Worm (Caenorhabditis elegans) whole organism, L1 larva: ENCODE results near the gene glb-15.

Source experiments
- C16A3.4 ChIP-seq: fragments of 150-350 bp; optimal IDR thresholded peaks from 2 replicates; lab custom pipeline; 2014; ENCODE audit warnings: missing biosample characterization, missing genetic modification characterization
- C34B4.2 ChIP-seq: sonication (generic microtip); optimal IDR thresholded peaks from 2 replicates; lab custom pipeline; 2017; ENCODE audit warnings: mild to moderate bottlenecking, missing genetic modification characterization, missing compliant biosample characterization
- Y116A8C.19 ChIP-seq: sonication (generic microtip); optimal IDR thresholded peaks from 2 replicates; lab custom pipeline; 2016; ENCODE audit warnings: missing compliant biosample characterization, missing genetic modification characterization, borderline replicate concordance
- alr-1 ChIP-seq: fragments of 200-800 bp; sonication (Bioruptor generic); optimal IDR thresholded peaks from 2 replicates; lab custom pipeline; 2018; ENCODE audit warnings: borderline replicate concordance, mild to moderate bottlenecking, missing genetic modification characterization, missing compliant biosample characterization
- ama-1 ChIP-seq: fragments of 150-350 bp; optimal IDR thresholded peaks from 2 replicates; lab custom pipeline; 2014
- ceh-63 ChIP-seq: fragments of 200-800 bp; sonication (Bioruptor generic); optimal IDR thresholded peaks from 2 replicates; lab custom pipeline; 2018; ENCODE audit warnings: mild to moderate bottlenecking, missing genetic modification characterization, missing compliant biosample characterization
- ceh-8 ChIP-seq: fragments of 200-800 bp; sonication (Bioruptor generic); optimal IDR thresholded peaks from 2 replicates; lab custom pipeline; 2018; ENCODE audit warnings: mild to moderate bottlenecking, missing genetic modification characterization, moderate library complexity, missing compliant biosample characterization
- ceh-82 ChIP-seq, 3 experiments: fragments of 150-350 bp in 1 of 3; sonication (generic microtip) in 2 of 3; optimal IDR thresholded peaks; 2 replicates each; lab custom pipeline; 2014 to 2017; ENCODE audit warnings: missing biosample characterization in 3 of 3, missing genetic modification characterization in 3 of 3
- ceh-88 ChIP-seq: fragments of 200-800 bp; sonication (Bioruptor generic); IDR thresholded peaks from 2 replicates; pipeline ENCODE4 v1.3.6; 2022; ENCODE audit warnings: missing genetic modification characterization, missing compliant biosample characterization
- ceh-90 ChIP-seq: sonication (generic microtip); optimal IDR thresholded peaks from 2 replicates; lab custom pipeline; 2016; ENCODE audit warnings: missing genetic modification characterization, missing compliant biosample characterization
- ces-1 ChIP-seq: fragments of 150-350 bp; optimal IDR thresholded peaks from 2 replicates; lab custom pipeline; 2014; ENCODE audit warnings: missing biosample characterization, missing genetic modification reagents, missing genetic modification characterization
- dpl-1 ChIP-seq, 3 experiments: fragments of 150-350 bp in 2 of 3; sonication (generic microtip) in 1 of 3; optimal IDR thresholded peaks; 2 replicates each; lab custom pipeline; 2014 to 2017; ENCODE audit warnings: missing biosample characterization in 3 of 3, missing genetic modification characterization in 3 of 3, missing genetic modification reagents in 3 of 3
- dsc-1 ChIP-seq: sonication (generic microtip); optimal IDR thresholded peaks from 2 replicates; lab custom pipeline; 2016; ENCODE audit warnings: mild to moderate bottlenecking, missing genetic modification characterization, missing compliant biosample characterization
- egl-13 ChIP-seq: sonication (generic microtip); optimal IDR thresholded peaks from 2 replicates; lab custom pipeline; 2016; ENCODE audit warnings: missing genotype, missing genetic modification reagents, missing genetic modification characterization, missing compliant biosample characterization
- egl-27 ChIP-seq, 2 experiments: fragments of 150-350 bp in 1 of 2; sonication (generic microtip); optimal IDR thresholded peaks; 3 replicates each; lab custom pipeline; 2017 to 2018; ENCODE audit warnings: missing biosample characterization in 2 of 2, missing genetic modification characterization in 2 of 2, missing genetic modification reagents in 2 of 2
- elt-2 ChIP-seq: sonication (generic microtip); optimal IDR thresholded peaks from 2 replicates; lab custom pipeline; 2016; ENCODE audit warnings: missing genetic modification characterization, mild to moderate bottlenecking, inconsistent platforms, missing compliant biosample characterization, missing genetic modification reagents
- ets-5 ChIP-seq: fragments of 200-800 bp; sonication (Bioruptor generic); IDR thresholded peaks from 2 replicates; pipeline ENCODE4 v1.3.6; 2022; ENCODE audit warnings: missing genetic modification characterization, missing compliant biosample characterization
- fkh-10 ChIP-seq: sonication (generic microtip); optimal IDR thresholded peaks from 2 replicates; lab custom pipeline; 2017; ENCODE audit warnings: missing biosample characterization, missing genetic modification reagents, missing genetic modification characterization
- fkh-4 ChIP-seq: sonication (generic microtip); optimal IDR thresholded peaks from 2 replicates; lab custom pipeline; 2016; ENCODE audit warnings: missing compliant biosample characterization, missing genetic modification characterization, borderline replicate concordance
- fos-1 ChIP-seq: fragments of 150-350 bp; optimal IDR thresholded peaks from 2 replicates; lab custom pipeline; 2014; ENCODE audit warnings: missing biosample characterization, missing genetic modification characterization
- hlh-17 ChIP-seq: fragments of 200-800 bp; sonication (Bioruptor generic); optimal IDR thresholded peaks from 2 replicates; lab custom pipeline; 2018; ENCODE audit warnings: missing genetic modification characterization, mild to moderate bottlenecking, missing compliant biosample characterization, moderate library complexity, borderline replicate concordance
- hpl-2 ChIP-seq: fragments of 150-350 bp; optimal IDR thresholded peaks from 2 replicates; lab custom pipeline; 2014; ENCODE audit warnings: missing biosample characterization, missing genetic modification reagents, missing genetic modification characterization
- irx-1 ChIP-seq: sonication (generic microtip); optimal IDR thresholded peaks from 2 replicates; lab custom pipeline; 2016; ENCODE audit warnings: missing genetic modification characterization, missing compliant biosample characterization
- isw-1 ChIP-seq: fragments of 200-800 bp; sonication (Bioruptor generic); IDR thresholded peaks from 2 replicates; pipeline ENCODE4 v1.3.6; 2022; ENCODE audit warnings: missing genetic modification characterization, missing compliant biosample characterization
- jun-1 ChIP-seq: fragments of 150-350 bp; optimal IDR thresholded peaks from 2 replicates; lab custom pipeline; 2014; ENCODE audit warnings: missing biosample characterization, missing genetic modification reagents, missing genetic modification characterization
- lin-14 ChIP-seq: fragments of 200-800 bp; sonication (Bioruptor generic); optimal IDR thresholded peaks from 2 replicates; lab custom pipeline; 2018; ENCODE audit warnings: mild to moderate bottlenecking, missing genetic modification characterization, moderate library complexity, missing compliant biosample characterization
- lin-15B ChIP-seq: fragments of 150-350 bp; sonication (generic microtip); optimal IDR thresholded peaks from 3 replicates; lab custom pipeline; 2014; ENCODE audit warnings: missing biosample characterization, missing genetic modification characterization
- lin-35 ChIP-seq, 2 experiments: fragments of 150-350 bp; optimal IDR thresholded peaks; 2 replicates each; lab custom pipeline; 2014; ENCODE audit warnings: missing biosample characterization in 2 of 2, missing genetic modification characterization in 2 of 2, missing genetic modification reagents in 2 of 2
- lin-39 ChIP-seq: fragments of 150-350 bp; optimal IDR thresholded peaks from 2 replicates; lab custom pipeline; 2014; ENCODE audit warnings: missing biosample characterization, missing genetic modification reagents, missing genetic modification characterization
- lsy-2 ChIP-seq, 2 experiments: fragments of 150-350 bp; optimal IDR thresholded peaks; 2 replicates each; lab custom pipeline; 2014; ENCODE audit warnings: missing biosample characterization in 2 of 2, missing genetic modification characterization in 2 of 2
- mef-2 ChIP-seq: fragments of 150-350 bp; optimal IDR thresholded peaks from 2 replicates; lab custom pipeline; 2014; ENCODE audit warnings: missing biosample characterization, missing genetic modification characterization
- mep-1 ChIP-seq: fragments of 150-350 bp; optimal IDR thresholded peaks from 2 replicates; lab custom pipeline; 2014; ENCODE audit warnings: missing biosample characterization, missing genetic modification characterization
- nhr-11 ChIP-seq: fragments of 150-350 bp; optimal IDR thresholded peaks from 2 replicates; lab custom pipeline; 2014; ENCODE audit warnings: missing biosample characterization, missing genetic modification characterization
- nhr-77 ChIP-seq: fragments of 150-350 bp; optimal IDR thresholded peaks from 2 replicates; lab custom pipeline; 2014; ENCODE audit warnings: missing biosample characterization, missing genetic modification characterization
- nhr-85 ChIP-seq: sonication (generic microtip); peaks from one replicate; lab custom pipeline; 2016; ENCODE audit warnings: missing genetic modification characterization, inconsistent platforms, missing compliant biosample characterization
- nhr-90 ChIP-seq: sonication (generic microtip); optimal IDR thresholded peaks from 2 replicates; lab custom pipeline; 2016; ENCODE audit warnings: mild to moderate bottlenecking, missing genetic modification characterization, missing compliant biosample characterization; ENCODE audit not compliant: poor library complexity
- pax-3 ChIP-seq: fragments of 200-800 bp; sonication (Bioruptor generic); optimal IDR thresholded peaks from 2 replicates; lab custom pipeline; 2018; ENCODE audit warnings: mild to moderate bottlenecking, missing genetic modification characterization, moderate library complexity, missing compliant biosample characterization
- pqm-1 ChIP-seq: sonication (generic microtip); optimal IDR thresholded peaks from 3 replicates; lab custom pipeline; 2017; ENCODE audit warnings: missing biosample characterization, missing genetic modification characterization
- skn-1 ChIP-seq: fragments of 150-350 bp; optimal IDR thresholded peaks from 2 replicates; lab custom pipeline; 2014; ENCODE audit warnings: missing biosample characterization, missing genetic modification characterization
- snu-23 ChIP-seq: sonication (generic microtip); optimal IDR thresholded peaks from 2 replicates; lab custom pipeline; 2016; ENCODE audit warnings: missing genetic modification characterization, missing compliant biosample characterization
- sox-4 ChIP-seq: sonication (generic microtip); optimal IDR thresholded peaks from 2 replicates; lab custom pipeline; 2016; ENCODE audit warnings: missing genetic modification characterization, missing compliant biosample characterization
- sptf-1 ChIP-seq: fragments of 150-350 bp; optimal IDR thresholded peaks from 2 replicates; lab custom pipeline; 2014; ENCODE audit warnings: missing biosample characterization, missing genetic modification characterization
- sup-37 ChIP-seq: fragments of 200-800 bp; sonication (Bioruptor generic); optimal IDR thresholded peaks from 2 replicates; lab custom pipeline; 2018; ENCODE audit warnings: mild to moderate bottlenecking, missing genetic modification characterization, missing compliant biosample characterization
- swsn-7 ChIP-seq: sonication (generic microtip); optimal IDR thresholded peaks from 2 replicates; lab custom pipeline; 2016; ENCODE audit warnings: missing genetic modification characterization, missing compliant biosample characterization
- tbx-2 ChIP-seq: sonication (generic microtip); optimal IDR thresholded peaks from 2 replicates; lab custom pipeline; 2016; ENCODE audit warnings: missing genetic modification characterization, missing compliant biosample characterization
- tlp-1 ChIP-seq: fragments of 150-350 bp; optimal IDR thresholded peaks from 2 replicates; lab custom pipeline; 2014; ENCODE audit warnings: missing biosample characterization, missing genetic modification characterization
- unc-130 ChIP-seq: fragments of 150-350 bp; optimal IDR thresholded peaks from 2 replicates; lab custom pipeline; 2017; ENCODE audit warnings: missing biosample characterization, missing genetic modification characterization, inconsistent platforms
- unc-30 ChIP-seq: sonication (generic microtip); optimal IDR thresholded peaks from 2 replicates; lab custom pipeline; 2017; ENCODE audit warnings: missing biosample characterization, missing genetic modification characterization
- unc-98 ChIP-seq: fragments of 200-800 bp; sonication (Bioruptor generic); IDR thresholded peaks from 2 replicates; pipeline ENCODE4 v1.3.6; 2022; ENCODE audit warnings: missing genetic modification characterization, missing compliant biosample characterization
- ztf-11 ChIP-seq, 2 experiments: sonication (generic microtip); optimal IDR thresholded peaks; 2 replicates each; lab custom pipeline; 2016 to 2017; ENCODE audit warnings: missing genetic modification characterization in 2 of 2, missing biosample characterization in 1 of 2, missing compliant biosample characterization in 1 of 2

Gene glb-15

DNA sequence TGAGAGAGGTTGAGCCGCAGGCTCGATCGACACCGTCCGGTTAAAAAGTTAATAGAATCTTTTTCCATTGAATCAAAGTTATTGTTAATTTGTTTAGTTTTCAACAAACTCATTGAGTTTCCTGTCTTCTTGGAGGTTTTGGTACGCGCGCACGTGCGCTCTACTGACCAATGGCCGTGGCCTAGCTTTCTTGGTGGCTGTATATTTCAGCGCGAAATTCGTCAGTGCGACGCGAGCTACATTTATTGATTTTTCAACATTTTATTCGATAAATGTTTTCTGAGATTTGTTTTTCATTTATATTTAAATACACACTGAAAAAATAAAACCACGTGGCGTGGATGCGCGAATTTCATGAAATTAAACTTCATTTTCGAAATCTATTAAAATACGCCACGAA is 26.1 kb upstream of the glb-15 start, which contains the start of gene bir-1 (continued):
- TF ChIP-seq skn-1 (tag; lab: Kevin White, UChicago) (peak; percentile 71), dsc-1 (tag; lab: Kevin White, UChicago) (peak; percentile 40), tbx-2 (peak; percentile 68), snu-23 (GFP tag; lab: Kevin White, UChicago) (peak; percentile 66), ztf-11 (tag; optimal IDR thresholded peaks at IDR 0.05; lab: Kevin White, UChicago) (peak in 1 of 2 experiments; percentile 60)

DNA sequence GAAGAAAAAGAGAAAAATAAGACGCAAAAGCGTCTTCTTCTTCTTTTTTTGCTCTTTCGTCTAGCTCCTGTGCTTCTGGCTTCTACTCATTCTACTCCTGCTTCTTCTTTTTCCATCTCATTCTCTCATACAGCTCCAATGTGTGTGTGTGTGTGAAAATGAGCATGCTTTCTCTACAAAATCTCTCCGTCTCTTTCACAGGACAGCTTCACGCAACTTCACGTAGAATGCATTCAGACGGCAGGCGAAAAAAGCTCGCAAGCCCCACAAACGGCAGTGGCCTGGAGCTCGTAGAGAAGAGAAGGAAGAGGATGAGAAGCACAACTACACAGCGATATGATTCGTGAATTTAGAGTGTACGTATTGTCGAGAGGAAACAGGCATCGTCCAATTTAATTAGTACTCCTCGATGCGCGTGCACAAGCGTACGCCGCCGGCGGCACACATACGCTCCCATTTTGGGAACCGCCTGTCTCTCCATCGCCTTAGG is 23.3 kb upstream of the glb-15 start:
- no peak for TF ChIP-seq skn-1 (tag; lab: Kevin White, UChicago)
- TF ChIP-seq mep-1 (tag; lab: Kevin White, UChicago) = no peak
- no peak for TF ChIP-seq fos-1 (tag; lab: Kevin White, UChicago)
- no peak for TF ChIP-seq jun-1 (tag; lab: Kevin White, UChicago)
- no peak for TF ChIP-seq unc-30 (tag; lab: Kevin White, UChicago)
- peak; percentile 46 for TF ChIP-seq tbx-2
- TF ChIP-seq sox-4 (tag; lab: Kevin White, UChicago) = no peak
- no peak for TF ChIP-seq unc-98 (GFP tag; lab: Robert Waterston, UW)
- peak; percentile 58 for TF ChIP-seq ceh-63 (GFP tag; lab: Kevin White, UChicago)
- peak; percentile 42 for TF ChIP-seq egl-13 (tag; lab: Kevin White, UChicago)
- no peak for TF ChIP-seq ets-5
- TF ChIP-seq snu-23 (GFP tag; lab: Kevin White, UChicago) = peak; percentile 44
- TF ChIP-seq dpl-1 (GFP tag; optimal IDR thresholded peaks at IDR 0.05; lab: Kevin White, UChicago) = peak in 1 of 3 experiments; percentile 35
- no peak for TF ChIP-seq nhr-11 (tag; lab: Kevin White, UChicago)
- peak in 1 of 2 experiments; percentile 44 for TF ChIP-seq ztf-11 (tag; optimal IDR thresholded peaks at IDR 0.05; lab: Kevin White, UChicago)
- TF ChIP-seq pax-3 = peak; percentile 20
- TF ChIP-seq lin-14 = peak; percentile 93
- TF ChIP-seq irx-1 (tag; lab: Kevin White, UChicago) = peak; percentile 33
- TF ChIP-seq egl-27 (tag; optimal IDR thresholded peaks at IDR 0.05; lab: Kevin White, UChicago) = no peak
- TF ChIP-seq ceh-90 (tag; lab: Kevin White, UChicago) = no peak
- no peak for TF ChIP-seq sptf-1 (tag; lab: Kevin White, UChicago)
- peak in 1 of 2 experiments; percentile 33 for TF ChIP-seq lin-35 (GFP tag; optimal IDR thresholded peaks at IDR 0.05; lab: Kevin White, UChicago)
- TF ChIP-seq tlp-1 (tag; lab: Kevin White, UChicago) = no peak
- no peak for TF ChIP-seq unc-130 (tag; lab: Kevin White, UChicago)
- no peak for TF ChIP-seq alr-1 (tag; lab: Kevin White, UChicago)
- TF ChIP-seq swsn-7 = peak; percentile 58
- TF ChIP-seq fkh-4 (tag; lab: Kevin White, UChicago) = no peak
- TF ChIP-seq nhr-85 (tag; lab: Kevin White, UChicago) = no peak
- no peak for TF ChIP-seq pqm-1 (tag; lab: Kevin White, UChicago)
- TF ChIP-seq isw-1 = peak; percentile 30; the same call in 1 of the 2 replicates
- TF ChIP-seq lin-15B (tag; lab: Kevin White, UChicago) = no peak
- TF ChIP-seq fkh-10 (GFP tag; lab: Kevin White, UChicago) = peak; percentile 94
- TF ChIP-seq ceh-82 (tag; optimal IDR thresholded peaks at IDR 0.05; lab: Kevin White, UChicago) = peak in 2 of 3 experiments; percentile 28 to 49
- peak; percentile 32 for TF ChIP-seq mef-2 (tag; lab: Kevin White, UChicago)
- peak; percentile 57 to 74 for TF ChIP-seq lsy-2 (tag; optimal IDR thresholded peaks at IDR 0.05; lab: Kevin White, UChicago)
- no peak for TF ChIP-seq C16A3.4
- TF ChIP-seq ama-1 = no peak
- peak; percentile 73 for TF ChIP-seq ces-1 (GFP tag; lab: Kevin White, UChicago)
- no peak for TF ChIP-seq sup-37 (GFP tag; lab: Kevin White, UChicago)
- no peak for TF ChIP-seq ceh-8
- peak; percentile 13 for TF ChIP-seq nhr-77 (tag; lab: Kevin White, UChicago)
- no peak for TF ChIP-seq ceh-88
- TF ChIP-seq hpl-2 = no peak
- no peak for TF ChIP-seq nhr-90
- no peak for TF ChIP-seq Y116A8C.19
- peak; percentile 64 for TF ChIP-seq dsc-1 (tag; lab: Kevin White, UChicago)
- TF ChIP-seq hlh-17 = no peak
- TF ChIP-seq lin-39 (tag; lab: Kevin White, UChicago) = no peak
- no peak for TF ChIP-seq C34B4.2 (tag; lab: Kevin White, UChicago)
- no peak for TF ChIP-seq elt-2 (tag; lab: Kevin White, UChicago)
